6 fruit fly cellular contexts compared by ENCODE assay signal in genomic region chr3L:5610582-5610981, dm6.
TF ChIP-seq lines count a peak whose summit lies in the region.

No protein-coding gene starts in this region.

- TF ChIP-seq CTCF in whole organism, embryonic (GFP tag; optimal IDR thresholded peaks at IDR 0.05; lab: Kevin White, UChicago): no peak

TF ChIP-seq in whole organism, 6 proteins besides CTCF, POLR2A, EP300 and RAD21:
- TF ChIP-seq CG8478 (optimal IDR thresholded peaks at IDR 0.05; lab: Kevin White, UChicago) (peak; percentile 8), EcR (GFP tag; optimal IDR thresholded peaks at IDR 0.05; lab: Kevin White, UChicago) (no peak), pan (optimal IDR thresholded peaks at IDR 0.05; lab: Kevin White, UChicago) (no peak), Dll (optimal IDR thresholded peaks at IDR 0.05; lab: Kevin White, UChicago) (no peak), usp (GFP tag; optimal IDR thresholded peaks at IDR 0.05; lab: Kevin White, UChicago) (no peak), psq (optimal IDR thresholded peaks at IDR 0.05; lab: Kevin White, UChicago) (no peak)

TF ChIP-seq in whole organism, adult, 20 proteins besides CTCF, POLR2A, EP300 and RAD21:
- TF ChIP-seq CG7101 (tag; optimal IDR thresholded peaks at IDR 0.05; lab: Kevin White, UChicago) (peak; percentile 24), kay (GFP tag; lab: Kevin White, UChicago; ENCODE audit: borderline replicate concordance) (no peak), bab1 (GFP tag; optimal IDR thresholded peaks at IDR 0.05; lab: Kevin White, UChicago) (peak; percentile 14), toe (GFP tag; optimal IDR thresholded peaks at IDR 0.05; lab: Kevin White, UChicago) (no peak), CG12768 (GFP tag; optimal IDR thresholded peaks at IDR 0.05; lab: Kevin White, UChicago) (peak; percentile 47), cnc (optimal IDR thresholded peaks at IDR 0.05; lab: Kevin White, UChicago) (no peak), CG14711 (tag; optimal IDR thresholded peaks at IDR 0.05; lab: Kevin White, UChicago) (no peak), tj (GFP tag; optimal IDR thresholded peaks at IDR 0.05; lab: Kevin White, UChicago) (peak; percentile 28), CG33017 (tag; optimal IDR thresholded peaks at IDR 0.05; lab: Kevin White, UChicago) (peak; percentile 0), Mnt (GFP tag; optimal IDR thresholded peaks at IDR 0.05; lab: Kevin White, UChicago) (peak; percentile 53), cic (GFP tag; optimal IDR thresholded peaks at IDR 0.05; lab: Kevin White, UChicago) (peak; percentile 71)

TF ChIP-seq in whole organism, embryonic, 481 proteins besides CTCF, POLR2A, EP300 and RAD21 (continues in another document):
- TF ChIP-seq rib (GFP tag; IDR thresholded peaks at IDR 0.05; lab: Robert Waterston, UW) (peak; percentile 36; the same call in 1 of the 2 replicates), oc (tag; optimal IDR thresholded peaks at IDR 0.05; lab: Kevin White, UChicago) (peak; percentile 13), Eip74EF (GFP tag; optimal IDR thresholded peaks at IDR 0.05; lab: Kevin White, UChicago) (peak in 1 of 2 experiments; percentile 84), Trl (optimal IDR thresholded peaks at IDR 0.05; lab: Kevin White, UChicago) (peak; percentile 5 to 49), Trl (GFP tag; optimal IDR thresholded peaks at IDR 0.05; lab: Kevin White, UChicago) (no peak), Deaf1 (tag; optimal IDR thresholded peaks at IDR 0.05; lab: Kevin White, UChicago) (peak; percentile 33), CG10959 (GFP tag; IDR thresholded peaks at IDR 0.05; lab: Robert Waterston, UW) (no peak), aop (GFP tag; IDR thresholded peaks at IDR 0.05; lab: Robert Waterston, UW) (peak; percentile 66; the same call in 1 of the 2 replicates), vvl (GFP tag; IDR thresholded peaks at IDR 0.05; lab: Robert Waterston, UW) (peak; percentile 15; the same call in 1 of the 2 replicates), Blimp-1 (GFP tag; optimal IDR thresholded peaks at IDR 0.05; lab: Kevin White, UChicago) (peak; percentile 16), Pdp1 (GFP tag; optimal IDR thresholded peaks at IDR 0.05; lab: Kevin White, UChicago) (no peak), ftz-f1 (GFP tag; optimal IDR thresholded peaks at IDR 0.05; lab: Kevin White, UChicago) (peak; percentile 8), cg (GFP tag; optimal IDR thresholded peaks at IDR 0.05; lab: Kevin White, UChicago) (peak; percentile 37), bab2 (GFP tag; optimal IDR thresholded peaks at IDR 0.05; lab: Kevin White, UChicago) (no peak), chinmo (GFP tag; IDR thresholded peaks at IDR 0.05; lab: Robert Waterston, UW; ENCODE audit: partially characterized antibody) (peak; percentile 58; the same call in 1 of the 4 replicates), lov (optimal IDR thresholded peaks at IDR 0.05; lab: Kevin White, UChicago) (no peak), lov (GFP tag; IDR thresholded peaks at IDR 0.05; lab: Robert Waterston, UW) (no peak), sd (tag; optimal IDR thresholded peaks at IDR 0.05; lab: Kevin White, UChicago) (peak; percentile 49)

TF ChIP-seq in whole organism, prepupa, 60 proteins besides CTCF, POLR2A, EP300 and RAD21:
- TF ChIP-seq CG15336 (GFP tag; IDR thresholded peaks at IDR 0.05; lab: Robert Waterston, UW) (peak; percentile 44; the same call in 1 of the 2 replicates), Blimp-1 (GFP tag; optimal IDR thresholded peaks at IDR 0.05; lab: Kevin White, UChicago) (peak; percentile 62), Sox102F (GFP tag; optimal IDR thresholded peaks at IDR 0.05; lab: Kevin White, UChicago) (no peak), eg (GFP tag; IDR thresholded peaks at IDR 0.05; lab: Robert Waterston, UW) (0 out of 3 replicates have a peak, but pooled peaks have one; percentile 47), Eip78C (GFP tag; lab: Kevin White, UChicago) (peak; percentile 38), dsx (GFP tag; optimal IDR thresholded peaks at IDR 0.05; lab: Kevin White, UChicago; ENCODE audit: poor library complexity, severe bottlenecking) (peak; percentile 61), CG8119 (GFP tag; IDR thresholded peaks at IDR 0.05; lab: Robert Waterston, UW) (0 out of 3 replicates have a peak, but pooled peaks have one; percentile 34), Ets21C (GFP tag; optimal IDR thresholded peaks at IDR 0.05; lab: Kevin White, UChicago) (no peak), Lpt (GFP tag; optimal IDR thresholded peaks at IDR 0.05; lab: Kevin White, UChicago) (peak; percentile 13), Eip75B (GFP tag; optimal IDR thresholded peaks at IDR 0.05; lab: Kevin White, UChicago) (peak; percentile 15), lz (GFP tag; optimal IDR thresholded peaks at IDR 0.05; lab: Kevin White, UChicago) (no peak)

TF ChIP-seq in whole organism, pupa, 21 proteins besides CTCF, POLR2A, EP300 and RAD21:
- TF ChIP-seq CG32121 (GFP tag; IDR thresholded peaks at IDR 0.05; lab: Robert Waterston, UW) (peak; percentile 55), CG4496 (GFP tag; IDR thresholded peaks at IDR 0.05; lab: Robert Waterston, UW) (0 out of 3 replicates have a peak, but pooled peaks have one; percentile 10), EcR (GFP tag; optimal IDR thresholded peaks at IDR 0.05; lab: Kevin White, UChicago) (peak; percentile 91), fd96Ca (GFP tag; IDR thresholded peaks at IDR 0.05; lab: Robert Waterston, UW) (no peak; the same call in 2 of the 3 replicates)

TF ChIP-seq in whole organism, wandering third instar larva, 38 proteins besides CTCF, POLR2A, EP300 and RAD21:
- TF ChIP-seq dl (GFP tag; optimal IDR thresholded peaks at IDR 0.05; lab: Kevin White, UChicago; ENCODE audit: insufficient read depth in 1 of 2, partially characterized antibody in 2 of 2): no peak
- TF ChIP-seq Hnf4 (GFP tag; optimal IDR thresholded peaks at IDR 0.05; lab: Kevin White, UChicago): no peak
- TF ChIP-seq Dif (GFP tag; optimal IDR thresholded peaks at IDR 0.05; lab: Kevin White, UChicago; ENCODE audit: partially characterized antibody): peak; percentile 34
- TF ChIP-seq rgr (GFP tag; optimal IDR thresholded peaks at IDR 0.05; lab: Kevin White, UChicago): no peak
- TF ChIP-seq h (GFP tag; optimal IDR thresholded peaks at IDR 0.05; lab: Kevin White, UChicago): no peak
